Worm (Caenorhabditis elegans) whole organism, L1 larva: ENCODE measurements around the gene best-22.
A peak's percentile ranks its signal among the peaks of the same experiment; 100 is the strongest.

Source experiments
- C04F5.9 ChIP-seq: sonication (generic microtip); optimal IDR thresholded peaks from 2 replicates; lab custom pipeline; 2016; ENCODE audit warnings: missing genetic modification characterization, missing compliant biosample characterization
- C34B4.2 ChIP-seq: sonication (generic microtip); optimal IDR thresholded peaks from 2 replicates; lab custom pipeline; 2017; ENCODE audit warnings: mild to moderate bottlenecking, missing genetic modification characterization, missing compliant biosample characterization
- F16B12.6 ChIP-seq: fragments of 150-350 bp; optimal IDR thresholded peaks from 2 replicates; lab custom pipeline; 2014; ENCODE audit warnings: missing biosample characterization, missing genetic modification characterization
- blmp-1 ChIP-seq: fragments of 150-350 bp; optimal IDR thresholded peaks from 2 replicates; lab custom pipeline; 2014; ENCODE audit warnings: missing biosample characterization, missing genetic modification characterization
- ceh-63 ChIP-seq: fragments of 200-800 bp; sonication (Bioruptor generic); optimal IDR thresholded peaks from 2 replicates; lab custom pipeline; 2018; ENCODE audit warnings: mild to moderate bottlenecking, missing genetic modification characterization, missing compliant biosample characterization
- ceh-82 ChIP-seq, 3 experiments: fragments of 150-350 bp in 1 of 3; sonication (generic microtip) in 2 of 3; optimal IDR thresholded peaks; 2 replicates each; lab custom pipeline; 2014 to 2017; ENCODE audit warnings: missing biosample characterization in 3 of 3, missing genetic modification characterization in 3 of 3
- ceh-88 ChIP-seq: fragments of 200-800 bp; sonication (Bioruptor generic); IDR thresholded peaks from 2 replicates; pipeline ENCODE4 v1.3.6; 2022; ENCODE audit warnings: missing genetic modification characterization, missing compliant biosample characterization
- ceh-90 ChIP-seq: sonication (generic microtip); optimal IDR thresholded peaks from 2 replicates; lab custom pipeline; 2016; ENCODE audit warnings: missing genetic modification characterization, missing compliant biosample characterization
- ces-1 ChIP-seq: fragments of 150-350 bp; optimal IDR thresholded peaks from 2 replicates; lab custom pipeline; 2014; ENCODE audit warnings: missing biosample characterization, missing genetic modification reagents, missing genetic modification characterization
- dpl-1 ChIP-seq, 3 experiments: fragments of 150-350 bp in 2 of 3; sonication (generic microtip) in 1 of 3; optimal IDR thresholded peaks; 2 replicates each; lab custom pipeline; 2014 to 2017; ENCODE audit warnings: missing biosample characterization in 3 of 3, missing genetic modification characterization in 3 of 3, missing genetic modification reagents in 3 of 3
- egl-13 ChIP-seq: sonication (generic microtip); optimal IDR thresholded peaks from 2 replicates; lab custom pipeline; 2016; ENCODE audit warnings: missing genotype, missing genetic modification reagents, missing genetic modification characterization, missing compliant biosample characterization
- ets-5 ChIP-seq: fragments of 200-800 bp; sonication (Bioruptor generic); IDR thresholded peaks from 2 replicates; pipeline ENCODE4 v1.3.6; 2022; ENCODE audit warnings: missing genetic modification characterization, missing compliant biosample characterization
- fkh-4 ChIP-seq: sonication (generic microtip); optimal IDR thresholded peaks from 2 replicates; lab custom pipeline; 2016; ENCODE audit warnings: missing compliant biosample characterization, missing genetic modification characterization, borderline replicate concordance
- grh-1 ChIP-seq: fragments of 200-800 bp; sonication (Bioruptor generic); IDR thresholded peaks from 2 replicates; pipeline ENCODE4 v1.3.6; 2022; ENCODE audit warnings: missing genetic modification reagents, missing genetic modification characterization, missing compliant biosample characterization
- hlh-17 ChIP-seq: fragments of 200-800 bp; sonication (Bioruptor generic); optimal IDR thresholded peaks from 2 replicates; lab custom pipeline; 2018; ENCODE audit warnings: missing genetic modification characterization, mild to moderate bottlenecking, missing compliant biosample characterization, moderate library complexity, borderline replicate concordance
- hlh-4 ChIP-seq: sonication (generic microtip); optimal IDR thresholded peaks from 2 replicates; lab custom pipeline; 2016; ENCODE audit warnings: mild to moderate bottlenecking, missing genetic modification characterization, missing compliant biosample characterization
- hpl-2 ChIP-seq: fragments of 150-350 bp; optimal IDR thresholded peaks from 2 replicates; lab custom pipeline; 2014; ENCODE audit warnings: missing biosample characterization, missing genetic modification reagents, missing genetic modification characterization
- isw-1 ChIP-seq: fragments of 200-800 bp; sonication (Bioruptor generic); IDR thresholded peaks from 2 replicates; pipeline ENCODE4 v1.3.6; 2022; ENCODE audit warnings: missing genetic modification characterization, missing compliant biosample characterization
- jun-1 ChIP-seq: fragments of 150-350 bp; optimal IDR thresholded peaks from 2 replicates; lab custom pipeline; 2014; ENCODE audit warnings: missing biosample characterization, missing genetic modification reagents, missing genetic modification characterization
- lin-13 ChIP-seq: fragments of 150-350 bp; optimal IDR thresholded peaks from 2 replicates; lab custom pipeline; 2014; ENCODE audit warnings: missing biosample characterization, missing genetic modification reagents, missing genetic modification characterization
- lin-15B ChIP-seq: fragments of 150-350 bp; sonication (generic microtip); optimal IDR thresholded peaks from 3 replicates; lab custom pipeline; 2014; ENCODE audit warnings: missing biosample characterization, missing genetic modification characterization
- lin-35 ChIP-seq, 2 experiments: fragments of 150-350 bp; optimal IDR thresholded peaks; 2 replicates each; lab custom pipeline; 2014; ENCODE audit warnings: missing biosample characterization in 2 of 2, missing genetic modification characterization in 2 of 2, missing genetic modification reagents in 2 of 2
- lsy-2 ChIP-seq, 2 experiments: fragments of 150-350 bp; optimal IDR thresholded peaks; 2 replicates each; lab custom pipeline; 2014; ENCODE audit warnings: missing biosample characterization in 2 of 2, missing genetic modification characterization in 2 of 2
- mef-2 ChIP-seq: fragments of 150-350 bp; optimal IDR thresholded peaks from 2 replicates; lab custom pipeline; 2014; ENCODE audit warnings: missing biosample characterization, missing genetic modification characterization
- nhr-12 ChIP-seq: sonication (generic microtip); optimal IDR thresholded peaks from 2 replicates; lab custom pipeline; 2017; ENCODE audit warnings: missing biosample characterization, missing genetic modification characterization
- nhr-19 ChIP-seq: fragments of 200-800 bp; sonication (Bioruptor generic); conservative IDR thresholded peaks from 2 replicates; pipeline ENCODE4 v1.3.6; 2022; ENCODE audit warnings: missing genetic modification characterization, missing compliant biosample characterization
- nhr-237 ChIP-seq: fragments of 150-350 bp; optimal IDR thresholded peaks from 2 replicates; lab custom pipeline; 2014; ENCODE audit warnings: missing biosample characterization, missing genetic modification characterization
- nhr-28 ChIP-seq: fragments of 150-350 bp; optimal IDR thresholded peaks from 2 replicates; lab custom pipeline; 2014; ENCODE audit warnings: missing biosample characterization, missing genetic modification characterization
- nhr-47 ChIP-seq: sonication (generic microtip); optimal IDR thresholded peaks from 2 replicates; lab custom pipeline; 2016; ENCODE audit warnings: mild to moderate bottlenecking, missing genetic modification characterization, moderate library complexity, missing compliant biosample characterization
- nhr-84 ChIP-seq: sonication (generic microtip); optimal IDR thresholded peaks from 2 replicates; lab custom pipeline; 2017; ENCODE audit warnings: missing biosample characterization, missing genetic modification characterization
- nhr-85 ChIP-seq: sonication (generic microtip); peaks from one replicate; lab custom pipeline; 2016; ENCODE audit warnings: missing genetic modification characterization, inconsistent platforms, missing compliant biosample characterization
- nhr-90 ChIP-seq: sonication (generic microtip); optimal IDR thresholded peaks from 2 replicates; lab custom pipeline; 2016; ENCODE audit warnings: mild to moderate bottlenecking, missing genetic modification characterization, missing compliant biosample characterization; ENCODE audit not compliant: poor library complexity
- pag-3 ChIP-seq: sonication (generic microtip); optimal IDR thresholded peaks from 2 replicates; lab custom pipeline; 2017; ENCODE audit warnings: missing genetic modification characterization, mild to moderate bottlenecking, missing compliant biosample characterization, antibody characterized with exemption, borderline replicate concordance; ENCODE audit not compliant: insufficient read depth
- pax-3 ChIP-seq: fragments of 200-800 bp; sonication (Bioruptor generic); optimal IDR thresholded peaks from 2 replicates; lab custom pipeline; 2018; ENCODE audit warnings: mild to moderate bottlenecking, missing genetic modification characterization, moderate library complexity, missing compliant biosample characterization
- pqm-1 ChIP-seq: sonication (generic microtip); optimal IDR thresholded peaks from 3 replicates; lab custom pipeline; 2017; ENCODE audit warnings: missing biosample characterization, missing genetic modification characterization
- sptf-1 ChIP-seq: fragments of 150-350 bp; optimal IDR thresholded peaks from 2 replicates; lab custom pipeline; 2014; ENCODE audit warnings: missing biosample characterization, missing genetic modification characterization
- swsn-7 ChIP-seq: sonication (generic microtip); optimal IDR thresholded peaks from 2 replicates; lab custom pipeline; 2016; ENCODE audit warnings: missing genetic modification characterization, missing compliant biosample characterization
- tlp-1 ChIP-seq: fragments of 150-350 bp; optimal IDR thresholded peaks from 2 replicates; lab custom pipeline; 2014; ENCODE audit warnings: missing biosample characterization, missing genetic modification characterization
- unc-30 ChIP-seq: sonication (generic microtip); optimal IDR thresholded peaks from 2 replicates; lab custom pipeline; 2017; ENCODE audit warnings: missing biosample characterization, missing genetic modification characterization
- vab-15 ChIP-seq: sonication (generic microtip); optimal IDR thresholded peaks from 2 replicates; lab custom pipeline; 2017; ENCODE audit warnings: missing genotype, mild to moderate bottlenecking, missing genetic modification characterization, missing compliant biosample characterization
- zag-1 ChIP-seq: fragments of 150-350 bp; optimal IDR thresholded peaks from 2 replicates; lab custom pipeline; 2014; ENCODE audit warnings: missing biosample characterization, missing genetic modification characterization
- zip-4 ChIP-seq: fragments of 200-800 bp; sonication (Bioruptor generic); optimal IDR thresholded peaks from 2 replicates; lab custom pipeline; 2018; ENCODE audit warnings: mild to moderate bottlenecking, missing genetic modification characterization, moderate library complexity, missing compliant biosample characterization
- ztf-4 ChIP-seq: fragments of 150-350 bp; optimal IDR thresholded peaks from 2 replicates; lab custom pipeline; 2014; ENCODE audit warnings: missing biosample characterization, missing genetic modification characterization

best-22 gene

DNA sequence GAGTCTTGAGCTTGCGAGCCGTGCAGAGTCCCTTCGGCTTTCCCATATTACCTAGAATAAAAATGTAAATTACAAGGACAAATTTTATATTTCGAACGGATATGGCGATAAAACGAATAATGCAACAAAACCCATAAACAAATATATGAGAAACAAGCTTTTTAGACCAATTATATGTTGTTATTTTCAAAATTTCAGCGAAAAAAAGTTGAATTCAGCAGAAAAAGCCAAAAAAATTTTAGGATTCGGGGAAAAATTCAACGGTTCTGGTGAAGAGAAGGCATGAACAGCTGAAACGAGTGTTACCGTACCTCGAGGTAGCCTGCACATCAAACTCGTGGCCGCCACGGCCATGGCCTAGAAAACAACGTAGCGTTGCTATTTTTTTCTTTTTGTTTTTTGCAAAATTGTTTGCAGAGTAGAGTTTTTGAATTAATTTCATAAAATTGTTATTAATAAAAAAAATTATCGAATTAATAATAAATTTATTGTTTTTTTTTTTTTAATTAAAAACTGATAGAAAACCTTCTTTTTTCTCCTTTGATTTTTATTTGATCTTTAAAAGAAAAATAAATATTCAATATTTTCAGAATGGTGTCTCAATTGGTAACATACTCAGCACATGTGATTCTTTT is 41.4 kb downstream of the best-22 start, which contains the start of the genes rps-23 and dpm-3 (continued):
- TF ChIP-seq ceh-90 (tag; lab: Kevin White, UChicago) (peak; percentile 85), tlp-1 (tag; lab: Kevin White, UChicago) (no peak), nhr-28 (tag; lab: Kevin White, UChicago) (no peak), pqm-1 (tag; lab: Kevin White, UChicago) (no peak), pag-3 (tag; lab: Kevin White, UChicago) (peak; percentile 8), zip-4 (GFP tag; lab: Kevin White, UChicago) (peak; percentile 52), ceh-63 (GFP tag; lab: Kevin White, UChicago) (no peak), hlh-4 (no peak), lin-13 (peak; percentile 93), vab-15 (tag; lab: Kevin White, UChicago) (peak; percentile 94), ceh-88 (GFP tag; lab: Robert Waterston, UW) (peak; percentile 87), nhr-90 (tag; lab: Kevin White, UChicago) (peak; percentile 95), nhr-85 (peak; percentile 97), nhr-84 (tag; lab: Kevin White, UChicago) (no peak), ets-5 (GFP tag; lab: Robert Waterston, UW) (no peak), hlh-17 (no peak), lin-35 (GFP tag; optimal IDR thresholded peaks at IDR 0.05; lab: Kevin White, UChicago) (peak; percentile 88 to 93), blmp-1 (tag; lab: Kevin White, UChicago) (peak; percentile 82), grh-1 (GFP tag; lab: Robert Waterston, UW) (peak; percentile 90), zag-1 (tag; lab: Kevin White, UChicago) (peak; percentile 65), ces-1 (no peak), ceh-82 (tag; optimal IDR thresholded peaks at IDR 0.05; lab: Kevin White, UChicago) (peak; percentile 91 to 98 (median 93)), isw-1 (GFP tag; lab: Robert Waterston, UW) (peak; percentile 97), nhr-47 (tag; lab: Kevin White, UChicago) (peak; percentile 96), pax-3 (tag; lab: Kevin White, UChicago) (peak; percentile 95), lsy-2 (tag; optimal IDR thresholded peaks at IDR 0.05; lab: Kevin White, UChicago) (peak; percentile 100), dpl-1 (GFP tag; optimal IDR thresholded peaks at IDR 0.05; lab: Kevin White, UChicago) (peak; percentile 83 to 88 (median 87)), nhr-19 (peak; percentile 96), ztf-4 (tag; lab: Kevin White, UChicago) (peak; percentile 83), sptf-1 (no peak), jun-1 (tag; lab: Kevin White, UChicago) (peak; percentile 86), unc-30 (tag; lab: Kevin White, UChicago) (no peak), mef-2 (no peak), hpl-2 (GFP tag; lab: Kevin White, UChicago) (peak; percentile 55), nhr-12 (tag; lab: Kevin White, UChicago) (no peak), fkh-4 (tag; lab: Kevin White, UChicago) (peak; percentile 87), C04F5.9 (peak; percentile 91), C34B4.2 (no peak), lin-15B (peak; percentile 94), egl-13 (peak; percentile 91), swsn-7 (peak; percentile 93), F16B12.6 (peak; percentile 72), nhr-237 (peak; percentile 62)
